Worm (Caenorhabditis elegans) whole organism, L1 larva: ENCODE data around the gene B0212.3.

Source experiments
- C04F5.9 ChIP-seq: sonication (generic microtip); optimal IDR thresholded peaks from 2 replicates; lab custom pipeline; 2016; ENCODE audit warnings: missing genetic modification characterization, missing compliant biosample characterization
- aly-2 ChIP-seq: fragments of 150-350 bp; optimal IDR thresholded peaks from 2 replicates; lab custom pipeline; 2014; ENCODE audit warnings: missing biosample characterization, missing genetic modification characterization
- ama-1 ChIP-seq: fragments of 150-350 bp; optimal IDR thresholded peaks from 2 replicates; lab custom pipeline; 2014
- ceh-63 ChIP-seq: fragments of 200-800 bp; sonication (Bioruptor generic); optimal IDR thresholded peaks from 2 replicates; lab custom pipeline; 2018; ENCODE audit warnings: mild to moderate bottlenecking, missing genetic modification characterization, missing compliant biosample characterization
- ceh-8 ChIP-seq: fragments of 200-800 bp; sonication (Bioruptor generic); optimal IDR thresholded peaks from 2 replicates; lab custom pipeline; 2018; ENCODE audit warnings: mild to moderate bottlenecking, missing genetic modification characterization, moderate library complexity, missing compliant biosample characterization
- ceh-82 ChIP-seq, 3 experiments: fragments of 150-350 bp in 1 of 3; sonication (generic microtip) in 2 of 3; optimal IDR thresholded peaks; 2 replicates each; lab custom pipeline; 2014 to 2017; ENCODE audit warnings: missing biosample characterization in 3 of 3, missing genetic modification characterization in 3 of 3
- dpl-1 ChIP-seq, 3 experiments: fragments of 150-350 bp in 2 of 3; sonication (generic microtip) in 1 of 3; optimal IDR thresholded peaks; 2 replicates each; lab custom pipeline; 2014 to 2017; ENCODE audit warnings: missing biosample characterization in 3 of 3, missing genetic modification characterization in 3 of 3, missing genetic modification reagents in 3 of 3
- dsc-1 ChIP-seq: sonication (generic microtip); optimal IDR thresholded peaks from 2 replicates; lab custom pipeline; 2016; ENCODE audit warnings: mild to moderate bottlenecking, missing genetic modification characterization, missing compliant biosample characterization
- efl-1 ChIP-seq, 4 experiments: fragments of 150-350 bp; optimal IDR thresholded peaks in 3 of 4; peaks in 1 of 4; 1 replicate in 1 of 4; 2 replicates in 3 of 4; lab custom pipeline; 2014; ENCODE audit warnings: missing biosample characterization in 2 of 4, missing genetic modification characterization in 2 of 4, missing genetic modification reagents in 2 of 4
- fkh-10 ChIP-seq: sonication (generic microtip); optimal IDR thresholded peaks from 2 replicates; lab custom pipeline; 2017; ENCODE audit warnings: missing biosample characterization, missing genetic modification reagents, missing genetic modification characterization
- fkh-4 ChIP-seq: sonication (generic microtip); optimal IDR thresholded peaks from 2 replicates; lab custom pipeline; 2016; ENCODE audit warnings: missing compliant biosample characterization, missing genetic modification characterization, borderline replicate concordance
- fos-1 ChIP-seq: fragments of 150-350 bp; optimal IDR thresholded peaks from 2 replicates; lab custom pipeline; 2014; ENCODE audit warnings: missing biosample characterization, missing genetic modification characterization
- grh-1 ChIP-seq: fragments of 200-800 bp; sonication (Bioruptor generic); IDR thresholded peaks from 2 replicates; pipeline ENCODE4 v1.3.6; 2022; ENCODE audit warnings: missing genetic modification reagents, missing genetic modification characterization, missing compliant biosample characterization
- hpl-2 ChIP-seq: fragments of 150-350 bp; optimal IDR thresholded peaks from 2 replicates; lab custom pipeline; 2014; ENCODE audit warnings: missing biosample characterization, missing genetic modification reagents, missing genetic modification characterization
- lin-14 ChIP-seq: fragments of 200-800 bp; sonication (Bioruptor generic); optimal IDR thresholded peaks from 2 replicates; lab custom pipeline; 2018; ENCODE audit warnings: mild to moderate bottlenecking, missing genetic modification characterization, moderate library complexity, missing compliant biosample characterization
- lin-39 ChIP-seq: fragments of 150-350 bp; optimal IDR thresholded peaks from 2 replicates; lab custom pipeline; 2014; ENCODE audit warnings: missing biosample characterization, missing genetic modification reagents, missing genetic modification characterization
- mep-1 ChIP-seq: fragments of 150-350 bp; optimal IDR thresholded peaks from 2 replicates; lab custom pipeline; 2014; ENCODE audit warnings: missing biosample characterization, missing genetic modification characterization
- nhr-12 ChIP-seq: sonication (generic microtip); optimal IDR thresholded peaks from 2 replicates; lab custom pipeline; 2017; ENCODE audit warnings: missing biosample characterization, missing genetic modification characterization
- nhr-19 ChIP-seq: fragments of 200-800 bp; sonication (Bioruptor generic); conservative IDR thresholded peaks from 2 replicates; pipeline ENCODE4 v1.3.6; 2022; ENCODE audit warnings: missing genetic modification characterization, missing compliant biosample characterization
- nhr-20 ChIP-seq: sonication (generic microtip); optimal IDR thresholded peaks from 2 replicates; lab custom pipeline; 2016; ENCODE audit warnings: mild to moderate bottlenecking, missing genetic modification characterization, missing compliant biosample characterization
- nhr-71 ChIP-seq: sonication (generic microtip); optimal IDR thresholded peaks from 2 replicates; lab custom pipeline; 2016; ENCODE audit warnings: mild to moderate bottlenecking, missing genetic modification characterization, moderate library complexity, missing compliant biosample characterization
- nhr-77 ChIP-seq: fragments of 150-350 bp; optimal IDR thresholded peaks from 2 replicates; lab custom pipeline; 2014; ENCODE audit warnings: missing biosample characterization, missing genetic modification characterization
- nhr-84 ChIP-seq: sonication (generic microtip); optimal IDR thresholded peaks from 2 replicates; lab custom pipeline; 2017; ENCODE audit warnings: missing biosample characterization, missing genetic modification characterization
- pax-3 ChIP-seq: fragments of 200-800 bp; sonication (Bioruptor generic); optimal IDR thresholded peaks from 2 replicates; lab custom pipeline; 2018; ENCODE audit warnings: mild to moderate bottlenecking, missing genetic modification characterization, moderate library complexity, missing compliant biosample characterization
- pqm-1 ChIP-seq: sonication (generic microtip); optimal IDR thresholded peaks from 3 replicates; lab custom pipeline; 2017; ENCODE audit warnings: missing biosample characterization, missing genetic modification characterization
- skn-1 ChIP-seq: fragments of 150-350 bp; optimal IDR thresholded peaks from 2 replicates; lab custom pipeline; 2014; ENCODE audit warnings: missing biosample characterization, missing genetic modification characterization
- sup-37 ChIP-seq: fragments of 200-800 bp; sonication (Bioruptor generic); optimal IDR thresholded peaks from 2 replicates; lab custom pipeline; 2018; ENCODE audit warnings: mild to moderate bottlenecking, missing genetic modification characterization, missing compliant biosample characterization
- tbx-2 ChIP-seq: sonication (generic microtip); optimal IDR thresholded peaks from 2 replicates; lab custom pipeline; 2016; ENCODE audit warnings: missing genetic modification characterization, missing compliant biosample characterization
- unc-130 ChIP-seq: fragments of 150-350 bp; optimal IDR thresholded peaks from 2 replicates; lab custom pipeline; 2017; ENCODE audit warnings: missing biosample characterization, missing genetic modification characterization, inconsistent platforms
- unc-30 ChIP-seq: sonication (generic microtip); optimal IDR thresholded peaks from 2 replicates; lab custom pipeline; 2017; ENCODE audit warnings: missing biosample characterization, missing genetic modification characterization
- unc-62 ChIP-seq: fragments of 150-350 bp; optimal IDR thresholded peaks from 2 replicates; lab custom pipeline; 2014; ENCODE audit warnings: missing biosample characterization, missing genetic modification reagents, missing genetic modification characterization
- unc-86 ChIP-seq: sonication (generic microtip); optimal IDR thresholded peaks from 2 replicates; lab custom pipeline; 2016; ENCODE audit warnings: missing genetic modification characterization, missing compliant biosample characterization
- vab-15 ChIP-seq: sonication (generic microtip); optimal IDR thresholded peaks from 2 replicates; lab custom pipeline; 2017; ENCODE audit warnings: missing genotype, mild to moderate bottlenecking, missing genetic modification characterization, missing compliant biosample characterization
- xbp-1 ChIP-seq: sonication (generic microtip); optimal IDR thresholded peaks from 2 replicates; lab custom pipeline; 2016; ENCODE audit warnings: missing genetic modification characterization, missing compliant biosample characterization

B0212.3 gene

ce11 chrIV:3524584-3525020 is 15.4 kb upstream of the B0212.3 start (continued):
- TF ChIP-seq mep-1 (peak; percentile 53), ceh-63 (GFP tag; lab: Kevin White, UChicago) (no peak), unc-130 (tag; lab: Kevin White, UChicago) (peak; percentile 59)
- TF ChIP-seq, all 84 proteins: peak for 34

DNA sequence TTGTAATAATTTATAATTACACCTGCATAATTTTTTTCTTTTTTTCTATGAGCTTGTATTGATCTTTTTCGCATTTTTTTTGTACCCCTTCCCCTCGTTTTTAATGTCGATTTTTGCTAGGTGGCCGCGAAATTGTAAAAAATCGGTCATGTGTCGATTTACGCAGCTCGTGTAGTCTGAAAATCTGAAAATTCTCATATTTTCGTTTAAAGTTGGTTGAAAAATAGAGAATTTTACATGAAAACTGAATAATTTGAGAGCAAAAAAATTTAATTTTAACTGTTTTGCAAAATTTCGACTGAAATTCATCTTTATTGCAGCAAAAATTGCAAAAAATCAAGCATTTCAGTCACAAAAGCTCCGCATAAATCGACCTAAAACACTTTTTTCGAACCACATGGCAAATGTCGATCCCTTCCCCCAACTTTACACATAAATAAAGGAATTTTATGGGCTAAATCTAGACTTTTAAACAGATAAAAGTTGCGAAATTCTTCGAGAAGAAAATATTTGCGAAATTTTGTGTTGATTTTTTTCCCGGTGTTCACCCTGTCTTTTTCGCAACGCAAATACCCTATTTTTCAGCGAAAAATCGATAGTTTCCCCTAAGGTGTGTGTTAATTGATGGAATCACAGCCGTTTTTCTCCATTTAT is 13.7 kb upstream of the B0212.3 start:
- no peak for TF ChIP-seq pqm-1 (tag; lab: Kevin White, UChicago)
- TF ChIP-seq hpl-2: no peak
- TF ChIP-seq nhr-84 (tag; lab: Kevin White, UChicago): no peak
- no peak for TF ChIP-seq nhr-77 (tag; lab: Kevin White, UChicago)
- TF ChIP-seq efl-1 (optimal IDR thresholded peaks at IDR 0.05; lab: Kevin White, UChicago): no peak
- TF ChIP-seq efl-1 (GFP tag; optimal IDR thresholded peaks at IDR 0.05 in 1 of 2; lab: Kevin White, UChicago): peak in 1 of 2 experiments; percentile 73
- TF ChIP-seq lin-14 (GFP tag; lab: Kevin White, UChicago): no peak
- peak; percentile 13 for TF ChIP-seq skn-1
- TF ChIP-seq fkh-4 (tag; lab: Kevin White, UChicago): no peak
- TF ChIP-seq C04F5.9: no peak
- TF ChIP-seq dsc-1 (tag; lab: Kevin White, UChicago): peak; percentile 0
- no peak for TF ChIP-seq nhr-12 (tag; lab: Kevin White, UChicago)

DNA sequence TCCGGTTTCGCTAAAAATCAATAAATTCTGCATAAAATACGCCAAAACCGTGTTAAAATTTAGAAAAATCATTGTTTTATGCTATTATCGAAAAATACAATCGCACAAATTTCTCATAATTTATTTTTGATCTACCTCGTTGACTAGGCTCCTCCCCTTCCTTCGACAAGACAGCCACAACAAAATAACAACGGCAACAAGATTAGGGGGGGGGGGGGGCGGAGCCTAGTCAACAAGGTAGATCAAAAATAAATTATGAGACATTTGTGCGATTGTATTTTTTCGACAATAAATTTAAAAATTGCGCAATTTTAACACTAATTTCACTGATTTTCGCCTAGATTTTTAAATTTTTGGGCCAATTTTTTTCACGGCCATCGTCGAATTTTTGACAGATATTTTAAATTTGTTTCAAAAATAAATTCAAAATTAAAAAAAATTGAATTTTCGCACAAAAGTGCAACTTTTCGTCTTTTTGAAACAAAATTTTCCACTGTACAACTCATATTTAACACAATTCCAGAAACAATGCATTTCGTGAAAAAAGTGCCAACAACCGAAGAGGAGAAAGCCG is 13.1 kb upstream of the B0212.3 start, which contains the start of gene M57.2:
Gene M57.2, plus strand, starts transcription at position 524 of the 574 bp plus-strand sequence.
- TF ChIP-seq nhr-20 (no peak), unc-62 (GFP tag; lab: Kevin White, UChicago) (no peak), ceh-8 (GFP tag; lab: Kevin White, UChicago) (no peak), nhr-19 (GFP tag; lab: Robert Waterston, UW) (no peak), tbx-2 (tag; lab: Kevin White, UChicago) (no peak), nhr-71 (tag; lab: Kevin White, UChicago) (no peak), C04F5.9 (no peak), nhr-84 (tag; lab: Kevin White, UChicago) (no peak), ama-1 (lab: Kevin White, UChicago) (no peak), lin-39 (tag; lab: Kevin White, UChicago) (no peak)

- TF ChIP-seq nhr-71 (tag; lab: Kevin White, UChicago): no peak
- TF ChIP-seq sup-37 (GFP tag; lab: Kevin White, UChicago): no peak
- TF ChIP-seq unc-130 (tag; lab: Kevin White, UChicago): no peak
- TF ChIP-seq fkh-10 (GFP tag; lab: Kevin White, UChicago): no peak
- TF ChIP-seq grh-1: no peak
- no peak for TF ChIP-seq fos-1
- TF ChIP-seq unc-30 (tag; lab: Kevin White, UChicago): no peak
- TF ChIP-seq pax-3: no peak
- TF ChIP-seq dpl-1 (GFP tag; optimal IDR thresholded peaks at IDR 0.05; lab: Kevin White, UChicago): no peak
- no peak for TF ChIP-seq ceh-82 (tag; optimal IDR thresholded peaks at IDR 0.05; lab: Kevin White, UChicago)
- TF ChIP-seq aly-2 (tag; lab: Kevin White, UChicago): no peak
- TF ChIP-seq unc-86: no peak
- no peak for TF ChIP-seq nhr-19 (GFP tag; lab: Robert Waterston, UW)
- TF ChIP-seq vab-15 (tag; lab: Kevin White, UChicago): no peak
- TF ChIP-seq xbp-1 (tag; lab: Kevin White, UChicago): no peak
- no peak for TF ChIP-seq lin-39 (tag; lab: Kevin White, UChicago)
Observed at ce11 chrIV:3527878-3528277, 12.1 kb upstream of the B0212.3 start.
